Fruit fly (Drosophila melanogaster) whole organism, embryonic: Measurements from ENCODE around the gene 5-HT2B.
A peak's percentile ranks its signal among the peaks of the same experiment; 100 is the strongest.

ENCODE experiments used
- Antp ChIP-seq: fragments of 200-800 bp; sonication (Bioruptor generic); optimal IDR thresholded peaks from 3 replicates; lab custom pipeline; 2016; ENCODE audit warnings: missing biosample characterization, missing genetic modification characterization
- Atf-2 ChIP-seq: fragments of 200-800 bp; sonication (Bioruptor generic); optimal IDR thresholded peaks from 2 replicates; lab custom pipeline; 2016; ENCODE audit warnings: missing biosample characterization, missing genetic modification characterization
- BEAF-32 ChIP-seq: fragments of 200-800 bp; sonication (Bioruptor generic); optimal IDR thresholded peaks from 3 replicates; lab custom pipeline; 2017; ENCODE audit warnings: missing biosample characterization, missing genetic modification characterization, mild to moderate bottlenecking, moderate library complexity, missing genetic modification reagents
- BtbVII ChIP-seq: fragments of 200-800 bp; sonication (Bioruptor generic); optimal IDR thresholded peaks from 3 replicates; lab custom pipeline; 2017; ENCODE audit warnings: missing biosample characterization, mild to moderate bottlenecking, missing genetic modification characterization
- CG10209 ChIP-seq: fragments of 200-800 bp; sonication (Bioruptor generic); optimal IDR thresholded peaks from 3 replicates; lab custom pipeline; 2017; ENCODE audit warnings: missing biosample characterization, mild to moderate bottlenecking, missing genetic modification characterization, missing genetic modification reagents
- CG10543 ChIP-seq: fragments of 200-800 bp; sonication (Bioruptor generic); optimal IDR thresholded peaks from 3 replicates; lab custom pipeline; 2017; ENCODE audit warnings: missing biosample characterization, mild to moderate bottlenecking, missing genetic modification characterization, moderate library complexity
- CG11085 ChIP-seq: fragments of 200-800 bp; sonication (Bioruptor generic); IDR thresholded peaks from 2 replicates; pipeline ENCODE4 v1.3.6; 2022; ENCODE audit warnings: missing biosample characterization, missing genetic modification characterization
- CG12299 ChIP-seq: fragments of 200-800 bp; sonication (Bioruptor generic); optimal IDR thresholded peaks from 2 replicates; lab custom pipeline; 2018; ENCODE audit warnings: missing biosample characterization, mild to moderate bottlenecking, missing genetic modification characterization
- CG12769 ChIP-seq: fragments of 200-800 bp; sonication (Bioruptor generic); optimal IDR thresholded peaks from 2 replicates; lab custom pipeline; 2019; ENCODE audit warnings: missing biosample characterization, mild to moderate bottlenecking, missing genetic modification characterization, moderate library complexity
- CG18476 ChIP-seq: fragments of 200-800 bp; sonication (Bioruptor generic); optimal IDR thresholded peaks from 2 replicates; lab custom pipeline; 2016; ENCODE audit warnings: missing biosample characterization, mild to moderate bottlenecking, missing genetic modification characterization
- CG18764 ChIP-seq: fragments of 200-800 bp; sonication (Bioruptor generic); optimal IDR thresholded peaks from 3 replicates; lab custom pipeline; 2016; ENCODE audit warnings: missing biosample characterization, missing genetic modification characterization
- CG2129 ChIP-seq: fragments of 200-800 bp; sonication (Bioruptor generic); IDR thresholded peaks from 2 replicates; pipeline ENCODE4 v1.3.6; 2022; ENCODE audit warnings: missing biosample characterization, missing genetic modification characterization; ENCODE audit not compliant: partially characterized antibody
- CG3407 ChIP-seq: fragments of 200-800 bp; sonication (Bioruptor generic); optimal IDR thresholded peaks from 2 replicates; lab custom pipeline; 2018; ENCODE audit warnings: missing biosample characterization, mild to moderate bottlenecking, missing genetic modification characterization
- CG3995 ChIP-seq: fragments of 200-800 bp; sonication (Bioruptor generic); optimal IDR thresholded peaks from 3 replicates; lab custom pipeline; 2016; ENCODE audit warnings: missing biosample characterization, missing genetic modification characterization
- CG4854 ChIP-seq: fragments of 200-800 bp; sonication (Bioruptor generic); optimal IDR thresholded peaks from 2 replicates; lab custom pipeline; 2016; ENCODE audit warnings: missing biosample characterization, missing genetic modification characterization, inconsistent platforms
- CG5180 ChIP-seq: fragments of 200-800 bp; sonication (Bioruptor generic); optimal IDR thresholded peaks from 3 replicates; lab custom pipeline; 2017; ENCODE audit warnings: missing biosample characterization, missing genetic modification characterization, mild to moderate bottlenecking, moderate library complexity, missing genetic modification reagents
- CG8281 ChIP-seq: fragments of 200-800 bp; sonication (Bioruptor generic); optimal IDR thresholded peaks from 2 replicates; lab custom pipeline; 2018; ENCODE audit warnings: missing biosample characterization, mild to moderate bottlenecking, missing genetic modification characterization, moderate library complexity
- CG9876 ChIP-seq: fragments of 200-800 bp; sonication (Bioruptor generic); optimal IDR thresholded peaks from 2 replicates; lab custom pipeline; 2016; ENCODE audit warnings: missing biosample characterization, missing genetic modification characterization
- CrebB ChIP-seq: fragments of 200-800 bp; sonication (Bioruptor generic); optimal IDR thresholded peaks from 3 replicates; lab custom pipeline; 2018; ENCODE audit warnings: missing biosample characterization, mild to moderate bottlenecking, missing genetic modification characterization
- D19A ChIP-seq: fragments of 200-800 bp; optimal IDR thresholded peaks from 3 replicates; lab custom pipeline; 2019; ENCODE audit warnings: missing biosample characterization, mild to moderate bottlenecking, missing genetic modification characterization, moderate library complexity
- Dfd ChIP-seq, 2 experiments: fragments of >200 bp; optimal IDR thresholded peaks; 2 replicates each; lab custom pipeline; 2017; ENCODE audit warnings: missing biosample characterization in 2 of 2, missing genetic modification characterization in 2 of 2
- E2f2 ChIP-seq: fragments of 200-800 bp; sonication (Bioruptor generic); IDR thresholded peaks from 2 replicates; pipeline ENCODE4 v1.3.6; 2022; ENCODE audit warnings: missing biosample characterization, missing genetic modification characterization
- Gsc ChIP-seq: fragments of 200-800 bp; sonication (Bioruptor generic); IDR thresholded peaks from 2 replicates; pipeline ENCODE4 v1.3.6; 2022; ENCODE audit warnings: missing biosample characterization, missing genetic modification characterization
- Hmx ChIP-seq: fragments of 200-800 bp; sonication (Bioruptor generic); optimal IDR thresholded peaks from 2 replicates; lab custom pipeline; 2016; ENCODE audit warnings: missing biosample characterization, missing genetic modification characterization
- Hr78 ChIP-seq, 2 experiments: fragments of 200-800 bp in 1 of 2; fragments of >200 bp in 1 of 2; sonication (Bioruptor generic) in 1 of 2; optimal IDR thresholded peaks; 2 replicates each; lab custom pipeline; 2017 to 2019; ENCODE audit warnings: missing biosample characterization in 2 of 2, missing genetic modification characterization in 2 of 2, mild to moderate bottlenecking in 1 of 2, moderate library complexity in 1 of 2
- Lhr ChIP-seq: fragments of 200-800 bp; sonication (Bioruptor generic); optimal IDR thresholded peaks from 3 replicates; lab custom pipeline; 2017; ENCODE audit warnings: mild to moderate bottlenecking, missing biosample characterization, missing genetic modification reagents, missing genetic modification characterization
- Lpt ChIP-seq: fragments of >200 bp; optimal IDR thresholded peaks from 2 replicates; lab custom pipeline; 2018; ENCODE audit warnings: missing biosample characterization, missing genetic modification characterization
- Oli ChIP-seq: fragments of 200-800 bp; sonication (Bioruptor generic); optimal IDR thresholded peaks from 2 replicates; lab custom pipeline; 2018; ENCODE audit warnings: missing biosample characterization, mild to moderate bottlenecking, missing genetic modification characterization, moderate library complexity
- ash1 ChIP-seq: fragments of 200-800 bp; sonication (Bioruptor generic); optimal IDR thresholded peaks from 2 replicates; lab custom pipeline; 2018; ENCODE audit warnings: missing biosample characterization, mild to moderate bottlenecking, missing genetic modification characterization
- bbx ChIP-seq: fragments of 200-800 bp; sonication (Bioruptor generic); IDR thresholded peaks from 2 replicates; pipeline ENCODE4 v1.3.6; 2022; ENCODE audit warnings: missing biosample characterization, missing genetic modification characterization; ENCODE audit not compliant: partially characterized antibody
- cas ChIP-seq: fragments of 200-800 bp; sonication (Bioruptor generic); IDR thresholded peaks from 2 replicates; pipeline ENCODE4 v1.3.6; 2022; ENCODE audit warnings: missing biosample characterization, missing genetic modification characterization
- ci ChIP-seq: fragments of 200-800 bp; sonication (Bioruptor generic); IDR thresholded peaks from 3 replicates; pipeline ENCODE4 v1.3.6; 2022; ENCODE audit warnings: missing biosample characterization, missing genetic modification characterization
- crol ChIP-seq: fragments of 200-800 bp; sonication (Bioruptor generic); IDR thresholded peaks from 2 replicates; pipeline ENCODE4 v1.3.6; 2022; ENCODE audit warnings: missing biosample characterization, missing genetic modification characterization
- dmrt99B ChIP-seq: fragments of 200-800 bp; sonication (Bioruptor generic); optimal IDR thresholded peaks from 2 replicates; lab custom pipeline; 2018; ENCODE audit warnings: missing biosample characterization, mild to moderate bottlenecking, missing genetic modification characterization, moderate library complexity
- ems ChIP-seq: fragments of 200-800 bp; sonication (Bioruptor generic); optimal IDR thresholded peaks from 3 replicates; lab custom pipeline; 2016; ENCODE audit warnings: missing biosample characterization, missing genetic modification characterization
- fd102C ChIP-seq: fragments of 200-800 bp; sonication (Bioruptor generic); optimal IDR thresholded peaks from 2 replicates; lab custom pipeline; 2018; ENCODE audit warnings: missing biosample characterization, mild to moderate bottlenecking, missing genetic modification characterization, moderate library complexity
- fu2 ChIP-seq: fragments of 200-800 bp; sonication (Bioruptor generic); optimal IDR thresholded peaks from 2 replicates; lab custom pipeline; 2016; ENCODE audit warnings: missing biosample characterization, missing genetic modification characterization
- gsb-n ChIP-seq: fragments of 200-800 bp; sonication (Bioruptor generic); optimal IDR thresholded peaks from 3 replicates; lab custom pipeline; 2018; ENCODE audit warnings: missing biosample characterization, mild to moderate bottlenecking, missing genetic modification characterization
- jigr1 ChIP-seq: fragments of 200-800 bp; sonication (Bioruptor generic); IDR thresholded peaks from 3 replicates; pipeline ENCODE4 v1.3.6; 2022; ENCODE audit warnings: missing biosample characterization, missing genetic modification characterization
- kah ChIP-seq: fragments of 200-800 bp; sonication (Bioruptor generic); optimal IDR thresholded peaks from 2 replicates; lab custom pipeline; 2018; ENCODE audit warnings: missing biosample characterization, mild to moderate bottlenecking, missing genetic modification characterization
- kni ChIP-seq: fragments of 200-800 bp; sonication (Bioruptor generic); optimal IDR thresholded peaks from 3 replicates; lab custom pipeline; 2017; ENCODE audit warnings: mild to moderate bottlenecking, missing biosample characterization, missing genetic modification reagents, missing genetic modification characterization
- lov ChIP-seq, 2 experiments: fragments of 200-800 bp in 1 of 2; fragments of >200 bp in 1 of 2; sonication (Bioruptor generic) in 1 of 2; IDR thresholded peaks in 1 of 2; optimal IDR thresholded peaks in 1 of 2; 2 replicates in 1 of 2; 3 replicates in 1 of 2; pipeline versions ENCODE4 v1.3.6 to Lab custom; 2017 to 2022; ENCODE audit warnings: missing biosample characterization in 1 of 2, missing genetic modification characterization in 1 of 2
- mld ChIP-seq: fragments of 200-800 bp; sonication (Bioruptor generic); IDR thresholded peaks from 3 replicates; pipeline ENCODE4 v1.3.6; 2022; ENCODE audit warnings: missing biosample characterization, missing genetic modification characterization; ENCODE audit not compliant: partially characterized antibody
- onecut ChIP-seq: fragments of 200-800 bp; sonication (Bioruptor generic); IDR thresholded peaks from 2 replicates; pipeline ENCODE4 v1.3.6; 2022; ENCODE audit warnings: missing biosample characterization, missing genetic modification characterization
- repo ChIP-seq: fragments of 200-800 bp; sonication (Bioruptor generic); optimal IDR thresholded peaks from 2 replicates; lab custom pipeline; 2016; ENCODE audit warnings: missing biosample characterization, missing genetic modification characterization
- ro ChIP-seq: fragments of 200-800 bp; sonication (Bioruptor generic); IDR thresholded peaks from 2 replicates; pipeline ENCODE4 v1.3.6; 2022; ENCODE audit warnings: missing biosample characterization, missing genetic modification characterization
- sr ChIP-seq: fragments of 200-800 bp; sonication (Bioruptor generic); IDR thresholded peaks from 3 replicates; pipeline ENCODE4 v1.3.6; 2022; ENCODE audit warnings: missing biosample characterization, missing genetic modification characterization
- zen ChIP-seq: fragments of 200-800 bp; sonication (Bioruptor generic); optimal IDR thresholded peaks from 3 replicates; lab custom pipeline; 2018; ENCODE audit warnings: missing biosample characterization, mild to moderate bottlenecking, missing genetic modification characterization, moderate library complexity

5-HT2B gene

dm6 chr3R:8669029-8669707 lies 91.2 kb downstream of the 5-HT2B start (continued):
- TF ChIP-seq Dfd (GFP tag; optimal IDR thresholded peaks at IDR 0.05; lab: Kevin White, UChicago) (no peak), CG18764 (GFP tag; lab: Kevin White, UChicago) (peak; percentile 94), repo (GFP tag; lab: Kevin White, UChicago) (peak; percentile 93), CG12299 (tag; lab: Kevin White, UChicago) (peak; percentile 97), Hmx (GFP tag; lab: Kevin White, UChicago) (peak; percentile 93), CG3995 (peak; percentile 78), D19A (tag; lab: Kevin White, UChicago) (peak; percentile 96), Lpt (GFP tag; lab: Kevin White, UChicago) (no peak), CG9876 (GFP tag; lab: Kevin White, UChicago) (peak; percentile 86), fu2 (GFP tag; lab: Kevin White, UChicago) (peak; percentile 94), Gsc (GFP tag; lab: Robert Waterston, UW) (no peak; the same call in 1 of the 2 replicates), BEAF-32 (GFP tag; lab: Kevin White, UChicago) (peak; percentile 72), crol (GFP tag; lab: Robert Waterston, UW) (peak; percentile 79), jigr1 (GFP tag; lab: Robert Waterston, UW) (peak; percentile 80; the same call in 2 of the 3 replicates), mld (GFP tag; lab: Robert Waterston, UW) (peak; percentile 87), dmrt99B (tag; lab: Kevin White, UChicago) (peak; percentile 98), ro (GFP tag; lab: Robert Waterston, UW) (peak; percentile 87), ems (GFP tag; lab: Kevin White, UChicago) (peak; percentile 98), Hr78 (GFP tag; optimal IDR thresholded peaks at IDR 0.05; lab: Kevin White, UChicago) (peak in 1 of 2 experiments; percentile 89), CG10209 (peak; percentile 98), kah (peak; percentile 94), CG8281 (peak; percentile 87), lov (optimal IDR thresholded peaks at IDR 0.05; lab: Kevin White, UChicago) (no peak), lov (GFP tag; IDR thresholded peaks at IDR 0.05; lab: Robert Waterston, UW) (peak; percentile 94), CG5180 (peak; percentile 90), onecut (GFP tag; lab: Robert Waterston, UW) (peak; percentile 95), sr (GFP tag; lab: Robert Waterston, UW) (peak; percentile 89), Oli (tag; lab: Kevin White, UChicago) (peak; percentile 98), Antp (GFP tag; lab: Kevin White, UChicago) (peak; percentile 96), fd102C (peak; percentile 89), cas (peak; percentile 92), CG3407 (GFP tag; lab: Kevin White, UChicago) (peak; percentile 95), CG12769 (tag; lab: Kevin White, UChicago) (peak; percentile 99), E2f2 (GFP tag; lab: Robert Waterston, UW) (peak; percentile 84), ci (peak; percentile 99), bbx (peak; percentile 75), CG4854 (GFP tag; lab: Kevin White, UChicago) (peak; percentile 96), CrebB (tag; lab: Kevin White, UChicago) (peak; percentile 98), zen (tag; lab: Kevin White, UChicago) (peak; percentile 96), ash1 (GFP tag; lab: Kevin White, UChicago) (peak; percentile 95), CG18476 (peak; percentile 98), CG2129 (GFP tag; lab: Robert Waterston, UW) (0 out of 2 replicates have a peak, but pooled peaks have one; percentile 48), BtbVII (GFP tag; lab: Kevin White, UChicago) (peak; percentile 98), Atf-2 (GFP tag; lab: Kevin White, UChicago) (peak; percentile 95), CG11085 (GFP tag; lab: Robert Waterston, UW) (peak; percentile 88), gsb-n (peak; percentile 98), CG10543 (peak; percentile 98), Lhr (peak; percentile 94), kni (peak; percentile 87)
